Fruit fly (Drosophila melanogaster): ENCODE measurements around the gene SmD1.

The SmD1 gene

dm6 chr3L:12703451-12704020, 30.9 kb downstream of the SmD1 start (continued):
- TF ChIP-seq net (GFP tag; optimal IDR thresholded peaks at IDR 0.05) = no peak
- TF ChIP-seq CG9139 (GFP tag; optimal IDR thresholded peaks at IDR 0.05) = no peak
- TF ChIP-seq Eip93F (GFP tag; optimal IDR thresholded peaks at IDR 0.05) = no peak
- no peak for TF ChIP-seq CG1621 (tag; optimal IDR thresholded peaks at IDR 0.05)
- TF ChIP-seq salr (GFP tag; optimal IDR thresholded peaks at IDR 0.05) = no peak
- TF ChIP-seq dsx (GFP tag; optimal IDR thresholded peaks at IDR 0.05; ENCODE audit: poor library complexity, severe bottlenecking) = peak; percentile 37
- TF ChIP-seq CG10669 (GFP tag; optimal IDR thresholded peaks at IDR 0.05) = peak; percentile 51
- TF ChIP-seq dac (GFP tag; optimal IDR thresholded peaks at IDR 0.05) = no peak
- peak; percentile 32 for TF ChIP-seq spab (GFP tag; optimal IDR thresholded peaks at IDR 0.05)
- TF ChIP-seq CG10631 (GFP tag; optimal IDR thresholded peaks at IDR 0.05) = peak; percentile 15
- peak; percentile 71 for TF ChIP-seq svp (GFP tag)
- TF ChIP-seq Ets21C (GFP tag; optimal IDR thresholded peaks at IDR 0.05) = no peak
- no peak for TF ChIP-seq CG4318 (GFP tag; optimal IDR thresholded peaks at IDR 0.05)
- no peak for TF ChIP-seq CG6792 (GFP tag; optimal IDR thresholded peaks at IDR 0.05)
- TF ChIP-seq esn (GFP tag; optimal IDR thresholded peaks at IDR 0.05) = no peak
- no peak for TF ChIP-seq Blimp-1 (GFP tag; optimal IDR thresholded peaks at IDR 0.05)
- TF ChIP-seq CG34406 (GFP tag; optimal IDR thresholded peaks at IDR 0.05) = no peak
- TF ChIP-seq CG6163 (GFP tag; IDR thresholded peaks at IDR 0.05) = peak; percentile 23; the same call in 1 of the 3 replicates
- peak; percentile 42 for TF ChIP-seq CG6808 (GFP tag; optimal IDR thresholded peaks at IDR 0.05)
- TF ChIP-seq Lpt (GFP tag; optimal IDR thresholded peaks at IDR 0.05) = no peak
- no peak for TF ChIP-seq Hr39 (GFP tag; optimal IDR thresholded peaks at IDR 0.05)
- TF ChIP-seq Hr38 (GFP tag; optimal IDR thresholded peaks at IDR 0.05) = no peak
- TF ChIP-seq Eip78C (GFP tag) = peak; percentile 92
- no peak for TF ChIP-seq CG6276 (GFP tag; optimal IDR thresholded peaks at IDR 0.05)
- no peak for TF ChIP-seq fd59A (GFP tag; optimal IDR thresholded peaks at IDR 0.05)
- TF ChIP-seq vri (GFP tag; optimal IDR thresholded peaks at IDR 0.05) = no peak
- TF ChIP-seq Ets96B (tag; optimal IDR thresholded peaks at IDR 0.05) = peak; percentile 41
- TF ChIP-seq CG32006 (GFP tag; optimal IDR thresholded peaks at IDR 0.05) = no peak
- peak; percentile 7 for TF ChIP-seq cyc (GFP tag; optimal IDR thresholded peaks at IDR 0.05)
- no peak for TF ChIP-seq Met (GFP tag; optimal IDR thresholded peaks at IDR 0.05)
- peak; percentile 21 for TF ChIP-seq CG11762 (GFP tag; optimal IDR thresholded peaks at IDR 0.05; ENCODE audit: insufficient read depth)
- peak; percentile 45 for TF ChIP-seq CG3919 (GFP tag; optimal IDR thresholded peaks at IDR 0.05)

DNA sequence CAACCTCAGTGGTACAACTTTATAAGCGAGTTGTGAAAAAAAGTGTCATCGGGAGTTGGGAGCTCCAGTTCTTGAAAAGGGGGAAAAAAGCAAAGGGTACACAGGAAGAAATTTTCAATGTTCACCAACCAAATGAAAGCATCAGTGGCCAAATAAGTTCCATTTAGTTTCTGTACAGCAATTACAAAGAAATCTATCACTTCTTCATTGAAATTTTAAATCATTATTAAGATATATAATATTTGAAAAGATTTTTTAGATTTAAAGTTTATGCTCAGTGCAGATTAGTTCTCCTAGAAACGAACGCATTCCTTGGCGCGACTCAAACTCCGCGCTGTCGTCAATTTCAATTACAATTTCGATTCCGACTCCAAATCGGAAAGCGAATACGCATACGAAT, 33.1 kb downstream of the SmD1 start:
- TF ChIP-seq pdm3 (GFP tag; optimal IDR thresholded peaks at IDR 0.05) = no peak
- no peak for TF ChIP-seq Ets21C (GFP tag; optimal IDR thresholded peaks at IDR 0.05)
- TF ChIP-seq fd59A (GFP tag; optimal IDR thresholded peaks at IDR 0.05) = peak; percentile 12
- no peak for TF ChIP-seq CG8632 (GFP tag; optimal IDR thresholded peaks at IDR 0.05)
- TF ChIP-seq spab (GFP tag; optimal IDR thresholded peaks at IDR 0.05) = peak; percentile 17
- TF ChIP-seq lz (GFP tag; optimal IDR thresholded peaks at IDR 0.05) = no peak
- TF ChIP-seq CG8319 (GFP tag; optimal IDR thresholded peaks at IDR 0.05) = no peak
- no peak for TF ChIP-seq Eip75B (GFP tag; optimal IDR thresholded peaks at IDR 0.05)
- peak; percentile 2 for TF ChIP-seq CG34406 (GFP tag; optimal IDR thresholded peaks at IDR 0.05)
- no peak for TF ChIP-seq CG31627 (GFP tag; optimal IDR thresholded peaks at IDR 0.05)
- peak; percentile 6 for TF ChIP-seq acj6 (GFP tag; optimal IDR thresholded peaks at IDR 0.05)
- no peak for TF ChIP-seq Sox15 (GFP tag; optimal IDR thresholded peaks at IDR 0.05)
- no peak for TF ChIP-seq net (GFP tag; optimal IDR thresholded peaks at IDR 0.05)
- TF ChIP-seq Lpt (GFP tag; optimal IDR thresholded peaks at IDR 0.05) = no peak
- no peak for TF ChIP-seq CG6276 (GFP tag; optimal IDR thresholded peaks at IDR 0.05)
- TF ChIP-seq CG6808 (GFP tag; optimal IDR thresholded peaks at IDR 0.05) = peak; percentile 0
- TF ChIP-seq Eip78C (GFP tag) = peak; percentile 61
- no peak for TF ChIP-seq CG6854 (GFP tag; optimal IDR thresholded peaks at IDR 0.05)
- no peak for TF ChIP-seq dsx (GFP tag; optimal IDR thresholded peaks at IDR 0.05; ENCODE audit: poor library complexity, severe bottlenecking)
- no peak for TF ChIP-seq CG7368 (GFP tag; optimal IDR thresholded peaks at IDR 0.05)
- TF ChIP-seq CG8119 (GFP tag; IDR thresholded peaks at IDR 0.05) = no peak
- no peak for TF ChIP-seq achi (GFP tag; optimal IDR thresholded peaks at IDR 0.05)
- no peak for TF ChIP-seq CG11762 (GFP tag; optimal IDR thresholded peaks at IDR 0.05; ENCODE audit: insufficient read depth)
- no peak for TF ChIP-seq CG10631 (GFP tag; optimal IDR thresholded peaks at IDR 0.05)
- no peak for TF ChIP-seq CG11902 (GFP tag; optimal IDR thresholded peaks at IDR 0.05)
- TF ChIP-seq eg (GFP tag; IDR thresholded peaks at IDR 0.05) = 0 out of 3 replicates have a peak, but pooled peaks have one; percentile 15
- no peak for TF ChIP-seq dac (GFP tag; optimal IDR thresholded peaks at IDR 0.05)
- no peak for TF ChIP-seq fkh (GFP tag; optimal IDR thresholded peaks at IDR 0.05)
- TF ChIP-seq fd85E (GFP tag; optimal IDR thresholded peaks at IDR 0.05) = no peak
- no peak for TF ChIP-seq cyc (GFP tag; optimal IDR thresholded peaks at IDR 0.05)
- peak; percentile 27 for TF ChIP-seq CG3032 (tag; optimal IDR thresholded peaks at IDR 0.05)
- TF ChIP-seq CG6792 (GFP tag; optimal IDR thresholded peaks at IDR 0.05) = no peak

Measured in whole organism, prepupa.